Worm (Caenorhabditis elegans): ENCODE data around the gene sup-18.

DNA sequence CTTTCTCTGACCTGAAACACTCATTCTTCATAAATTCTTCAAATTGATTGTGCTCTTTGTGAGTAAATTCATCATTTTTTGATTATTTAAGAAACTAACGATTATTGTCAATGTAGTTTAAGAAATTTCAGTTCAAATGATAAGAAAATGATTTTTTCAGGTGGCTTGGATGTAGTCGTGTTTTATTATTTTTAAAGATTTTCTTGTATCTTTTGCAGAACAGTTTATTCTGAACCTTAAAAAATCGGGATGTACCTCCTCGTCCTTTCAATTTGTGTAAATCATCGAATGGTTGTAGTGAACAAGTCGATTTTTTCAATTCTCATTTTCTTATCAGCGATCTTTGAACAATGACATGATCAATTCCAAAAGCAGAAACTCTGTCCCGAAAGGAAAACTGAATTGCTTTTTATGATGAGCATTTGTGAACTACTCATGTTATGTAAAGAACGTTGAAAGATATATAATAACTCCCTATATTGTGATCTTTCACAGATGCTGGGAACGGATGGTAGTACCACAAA, 13.4 kb downstream of the sup-18 start, which contains the start of gene slc-17.3:
- TF ChIP-seq lin-54 (GFP tag; optimal IDR thresholded peaks at IDR 0.05) (no peak), attf-6 (GFP tag; IDR thresholded peaks at IDR 0.05) (no peak)

Measured in whole organism, young adult.